Worm (Caenorhabditis elegans): ENCODE results near the gene F58F6.6.

Gene F58F6.6

DNA sequence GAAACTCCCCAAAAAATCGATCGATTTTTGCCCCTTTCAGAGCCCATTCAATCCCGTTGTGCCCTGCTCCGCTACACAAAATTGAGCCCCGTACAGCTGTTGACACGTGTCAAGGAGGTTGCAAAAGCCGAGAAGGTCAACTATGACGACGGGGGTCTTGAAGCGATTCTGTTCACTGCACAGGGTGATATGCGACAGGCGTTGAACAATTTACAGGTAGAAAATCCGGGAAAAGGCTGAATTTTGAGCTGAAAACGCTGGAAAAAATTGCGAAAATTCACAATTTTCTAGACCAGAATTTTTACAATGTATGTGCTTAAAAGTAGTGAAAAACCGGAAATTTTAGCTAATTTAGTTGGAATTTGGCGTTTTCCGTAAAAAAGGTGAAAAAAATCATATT, 8.5 kb downstream of the F58F6.6 start:
- TF ChIP-seq ceh-16 (tag; optimal IDR thresholded peaks at IDR 0.05) (no peak), mml-1 (tag; optimal IDR thresholded peaks at IDR 0.05) (no peak), nhr-12 (tag; optimal IDR thresholded peaks at IDR 0.05) (no peak), unc-62 (GFP tag; optimal IDR thresholded peaks at IDR 0.05) (no peak), R02D3.7 (tag; optimal IDR thresholded peaks at IDR 0.05) (no peak), nhr-76 (tag; optimal IDR thresholded peaks at IDR 0.05) (no peak), mdl-1 (tag; optimal IDR thresholded peaks at IDR 0.05) (no peak), egl-27 (tag; optimal IDR thresholded peaks at IDR 0.05) (no peak), zag-1 (tag; optimal IDR thresholded peaks at IDR 0.05) (no peak), fos-1 (tag; optimal IDR thresholded peaks at IDR 0.05) (no peak), ceh-9 (tag; optimal IDR thresholded peaks at IDR 0.05) (no peak), egl-5 (tag; optimal IDR thresholded peaks at IDR 0.05) (no peak), nhr-237 (tag; optimal IDR thresholded peaks at IDR 0.05) (no peak), ama-1 (optimal IDR thresholded peaks at IDR 0.05) (no peak), daf-12 (tag; optimal IDR thresholded peaks at IDR 0.05) (no peak), elt-3 (tag; optimal IDR thresholded peaks at IDR 0.05) (no peak)

DNA sequence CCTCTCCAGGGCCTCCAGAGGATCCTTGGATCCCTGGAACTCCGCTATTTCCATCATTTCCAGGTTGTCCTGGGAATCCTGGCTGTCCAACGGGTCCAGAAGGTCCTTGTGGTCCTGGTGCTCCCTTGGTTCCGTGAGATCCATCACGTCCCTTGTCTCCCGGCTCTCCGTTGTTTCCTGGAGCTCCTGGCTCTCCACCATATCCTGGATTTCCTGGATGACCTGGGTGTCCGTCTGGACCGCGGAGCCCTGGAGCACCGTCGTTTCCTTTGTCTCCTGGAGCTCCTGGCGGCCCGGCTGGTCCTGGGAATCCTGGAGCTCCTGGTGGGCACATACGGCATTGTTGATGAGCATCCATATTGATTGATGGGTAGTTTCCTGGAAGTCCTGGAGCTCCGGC, 12.9 kb downstream of the F58F6.6 start:
- no peak for TF ChIP-seq pha-4 (tag; optimal IDR thresholded peaks at IDR 0.05)

DNA sequence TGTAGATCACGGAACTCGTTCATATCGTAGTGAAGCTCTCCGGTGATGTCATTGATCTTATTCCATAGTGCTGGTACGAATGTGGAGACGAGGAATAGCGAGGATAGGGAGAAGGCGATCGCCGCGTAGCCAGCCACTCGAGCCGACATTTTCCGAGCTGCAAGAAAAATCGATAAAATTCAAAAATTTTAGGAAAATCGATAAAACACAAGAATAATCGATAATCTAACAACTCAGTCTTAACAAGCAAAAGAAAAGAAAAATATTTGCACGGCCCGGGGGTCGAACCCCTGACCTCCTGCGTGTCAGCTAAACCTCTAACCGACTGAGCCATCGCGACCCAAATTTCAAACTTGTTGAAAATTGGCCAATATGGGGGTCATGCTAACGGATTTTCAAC, 14.3 kb downstream of the F58F6.6 start, which contains the start of gene col-104:
Gene col-104 (minus strand): TSS at position 159 of the 400 bp plus-strand sequence.
- no peak for TF ChIP-seq unc-62 (GFP tag; optimal IDR thresholded peaks at IDR 0.05)
- TF ChIP-seq ceh-28 (tag; optimal IDR thresholded peaks at IDR 0.05): peak; percentile 53

DNA sequence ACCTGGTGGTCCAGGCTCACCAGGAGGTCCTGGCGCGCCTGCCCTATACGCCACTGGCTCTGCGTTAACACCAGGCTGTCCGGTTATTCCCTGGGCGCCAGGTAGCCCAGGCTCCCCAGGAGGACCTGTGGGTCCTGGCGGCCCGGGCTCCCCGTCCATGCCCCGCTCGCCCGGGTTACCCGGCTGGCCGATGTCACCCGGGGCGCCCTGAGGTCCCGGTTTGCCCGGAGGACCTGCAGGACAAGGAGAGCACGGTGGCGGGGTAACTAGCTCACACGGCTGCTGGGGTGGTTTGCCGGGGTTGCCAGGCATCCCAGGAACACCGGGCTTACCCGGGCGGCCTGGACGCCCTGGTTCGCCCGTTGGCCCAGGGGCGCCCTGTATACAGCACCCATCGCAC, 17.2 kb downstream of the F58F6.6 start:
- TF ChIP-seq lin-39 (tag; optimal IDR thresholded peaks at IDR 0.05) (no peak), nhr-12 (tag; optimal IDR thresholded peaks at IDR 0.05) (no peak), daf-12 (tag; optimal IDR thresholded peaks at IDR 0.05) (no peak), nhr-43 (tag; optimal IDR thresholded peaks at IDR 0.05; ENCODE audit: poor library complexity, severe bottlenecking) (no peak), ZK546.5 (tag; optimal IDR thresholded peaks at IDR 0.05) (no peak), elt-3 (tag; optimal IDR thresholded peaks at IDR 0.05) (no peak), lin-15B (tag; optimal IDR thresholded peaks at IDR 0.05) (no peak), nhr-23 (tag; optimal IDR thresholded peaks at IDR 0.05) (no peak)

DNA sequence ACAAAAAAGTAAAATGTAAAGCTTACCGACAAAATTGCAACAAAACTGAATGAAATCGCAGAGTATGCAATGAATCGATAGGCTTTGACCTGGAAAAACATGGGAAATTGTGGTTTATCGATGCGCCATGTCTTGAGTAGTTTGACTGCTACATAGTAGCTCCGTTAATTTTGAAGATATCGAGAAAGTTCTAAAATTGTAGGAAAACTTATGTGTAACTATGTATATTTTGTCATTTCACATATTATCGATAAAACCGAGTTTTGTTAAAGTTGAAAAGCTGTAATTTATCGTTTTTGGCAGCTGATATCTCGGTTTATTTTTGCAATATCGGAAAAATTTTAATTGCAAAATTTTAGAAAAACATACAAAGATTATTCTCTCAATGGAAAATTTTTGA, 18.2 kb downstream of the F58F6.6 start, which contains the start of gene col-105:
Gene col-105 (minus strand): TSS at position 101 of the 400 bp plus-strand sequence.
- no peak for TF ChIP-seq skn-1 (tag; optimal IDR thresholded peaks at IDR 0.05)
- no peak for TF ChIP-seq hmg-11 (tag; optimal IDR thresholded peaks at IDR 0.05)
- no peak for TF ChIP-seq unc-62 (GFP tag; optimal IDR thresholded peaks at IDR 0.05)
- TF ChIP-seq nhr-11 (tag; optimal IDR thresholded peaks at IDR 0.05): no peak
- no peak for TF ChIP-seq fkh-10 (GFP tag; optimal IDR thresholded peaks at IDR 0.05)
- no peak for TF ChIP-seq ztf-4 (tag; optimal IDR thresholded peaks at IDR 0.05)
- TF ChIP-seq lsy-12 (tag; optimal IDR thresholded peaks at IDR 0.05): no peak
- no peak for TF ChIP-seq mdl-1 (tag; optimal IDR thresholded peaks at IDR 0.05)
- no peak for TF ChIP-seq zag-1 (tag; optimal IDR thresholded peaks at IDR 0.05)
- no peak for TF ChIP-seq fkh-2 (tag; optimal IDR thresholded peaks at IDR 0.05)
- TF ChIP-seq daf-12 (tag; optimal IDR thresholded peaks at IDR 0.05): no peak
- no peak for TF ChIP-seq eor-1 (tag; optimal IDR thresholded peaks at IDR 0.05)
- no peak for TF ChIP-seq ceh-28 (tag; optimal IDR thresholded peaks at IDR 0.05)
- no peak for TF ChIP-seq egl-5 (tag; optimal IDR thresholded peaks at IDR 0.05)
- no peak for TF ChIP-seq snpc-4 (tag; optimal IDR thresholded peaks at IDR 0.05)
- TF ChIP-seq ZK546.5 (tag; optimal IDR thresholded peaks at IDR 0.05): no peak

DNA sequence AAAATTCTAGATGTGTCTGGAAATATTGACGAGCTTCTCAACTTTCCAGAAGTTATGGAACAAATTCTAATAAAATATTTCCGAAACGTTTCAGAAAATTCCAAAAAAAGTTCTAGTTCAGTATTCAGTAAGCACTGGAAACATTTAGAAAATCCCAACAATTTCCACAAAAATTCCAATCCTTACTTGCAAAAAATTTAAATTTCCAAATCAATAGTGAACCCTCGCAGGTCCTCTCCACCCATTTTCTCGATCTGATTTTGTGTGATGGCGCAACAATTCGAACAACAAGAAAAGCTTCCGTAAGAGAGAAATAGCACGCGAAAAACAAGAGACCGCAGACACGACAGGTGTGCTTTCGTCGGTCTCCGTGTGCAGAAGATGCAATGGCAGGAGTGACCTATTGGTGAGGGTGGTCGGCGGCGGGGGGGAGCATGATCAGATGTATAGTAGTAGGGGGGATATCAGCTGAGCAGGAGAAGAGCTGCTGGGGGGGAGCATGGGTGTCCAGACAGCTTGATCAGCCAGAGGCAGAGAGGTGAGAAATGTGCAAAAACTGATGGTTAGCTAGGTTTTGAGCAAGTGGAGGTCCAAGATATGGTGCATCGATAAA, 20.8 kb downstream of the F58F6.6 start:
- TF ChIP-seq fkh-10 (GFP tag; optimal IDR thresholded peaks at IDR 0.05): no peak
- no peak for TF ChIP-seq ceh-16 (tag; optimal IDR thresholded peaks at IDR 0.05)
- TF ChIP-seq nfya-1 (tag; optimal IDR thresholded peaks at IDR 0.05; ENCODE audit: insufficient read depth): peak; percentile 1
- TF ChIP-seq nhr-11 (tag; optimal IDR thresholded peaks at IDR 0.05): no peak
